Worm (Caenorhabditis elegans): Measurements from ENCODE around the gene srd-63.

srd-63 gene

ce11 chrV:16352282-16352681, 41.3 kb downstream of the srd-63 start (continued):
- TF ChIP-seq ets-4 (GFP tag; optimal IDR thresholded peaks at IDR 0.05), result no peak
- no peak for TF ChIP-seq C06A6.2 (GFP tag; conservative IDR thresholded peaks at IDR 0.05)
- TF ChIP-seq ZK185.1 (tag; optimal IDR thresholded peaks at IDR 0.05; ENCODE audit: poor library complexity, severe bottlenecking), result no peak
- no peak for TF ChIP-seq ztf-3 (GFP tag; optimal IDR thresholded peaks at IDR 0.05)
- TF ChIP-seq let-607 (tag; optimal IDR thresholded peaks at IDR 0.05), result no peak
- TF ChIP-seq cebp-1 (GFP tag; IDR thresholded peaks at IDR 0.05), result no peak; the same call in 1 of the 2 replicates
- peak; percentile 71 for TF ChIP-seq cebp-1 (tag; optimal IDR thresholded peaks at IDR 0.05)
- TF ChIP-seq nhr-80 (tag; optimal IDR thresholded peaks at IDR 0.05), result peak; percentile 83
- TF ChIP-seq zfh-2 (GFP tag; conservative IDR thresholded peaks at IDR 0.05), result no peak
- TF ChIP-seq attf-6 (GFP tag; IDR thresholded peaks at IDR 0.05), result no peak
- peak; percentile 66 for TF ChIP-seq pha-4 (tag; optimal IDR thresholded peaks at IDR 0.05)
- no peak for TF ChIP-seq cebp-2 (GFP tag; IDR thresholded peaks at IDR 0.05)
- no peak for TF ChIP-seq xnd-1 (tag; optimal IDR thresholded peaks at IDR 0.05)
- TF ChIP-seq egrh-3 (GFP tag; IDR thresholded peaks at IDR 0.05), result no peak
- TF ChIP-seq madf-10 (tag; optimal IDR thresholded peaks at IDR 0.05), result no peak
- no peak for TF ChIP-seq let-526 (GFP tag; IDR thresholded peaks at IDR 0.05)
- no peak for TF ChIP-seq dpff-1 (tag; optimal IDR thresholded peaks at IDR 0.05)
- no peak for TF ChIP-seq efl-1 (GFP tag; optimal IDR thresholded peaks at IDR 0.05)
- no peak for TF ChIP-seq athp-1 (tag; optimal IDR thresholded peaks at IDR 0.05)
- TF ChIP-seq mel-28 (tag; optimal IDR thresholded peaks at IDR 0.05; ENCODE audit: borderline replicate concordance), result no peak
- TF ChIP-seq rcor-1 (GFP tag; IDR thresholded peaks at IDR 0.05), result no peak
- no peak for TF ChIP-seq Y53F4B.3 (GFP tag; IDR thresholded peaks at IDR 0.05)
- TF ChIP-seq ceh-27 (GFP tag; optimal IDR thresholded peaks at IDR 0.05), result no peak
- TF ChIP-seq snpc-1.1 (tag; optimal IDR thresholded peaks at IDR 0.05; ENCODE audit: insufficient read depth), result no peak
- no peak for TF ChIP-seq lsy-27 (tag; optimal IDR thresholded peaks at IDR 0.05; ENCODE audit: borderline replicate concordance, insufficient read depth)
- no peak for TF ChIP-seq F55B11.4 (tag; optimal IDR thresholded peaks at IDR 0.05; ENCODE audit: borderline replicate concordance, insufficient read depth)
- no peak for TF ChIP-seq chd-7 (tag; optimal IDR thresholded peaks at IDR 0.05)
- TF ChIP-seq K12H6.12 (tag; optimal IDR thresholded peaks at IDR 0.05), result peak; percentile 58
- no peak for TF ChIP-seq ceh-40 (GFP tag; IDR thresholded peaks at IDR 0.05)
- TF ChIP-seq hmg-1.2 (GFP tag; IDR thresholded peaks at IDR 0.05), result peak; percentile 41; the same call in 1 of the 2 replicates
- TF ChIP-seq C17E4.6 (GFP tag; IDR thresholded peaks at IDR 0.05), result no peak
- TF ChIP-seq madf-6 (GFP tag; IDR thresholded peaks at IDR 0.05), result no peak
- no peak for TF ChIP-seq aptf-3 (GFP tag; IDR thresholded peaks at IDR 0.05)
- TF ChIP-seq B0261.1 (tag; optimal IDR thresholded peaks at IDR 0.05), result no peak
- TF ChIP-seq atf-7 (tag; optimal IDR thresholded peaks at IDR 0.05), result peak; percentile 1
- no peak for TF ChIP-seq rec-8 (tag; optimal IDR thresholded peaks at IDR 0.05)
- TF ChIP-seq gei-17 (GFP tag; optimal IDR thresholded peaks at IDR 0.05), result no peak
- TF ChIP-seq ztf-22 (GFP tag; optimal IDR thresholded peaks at IDR 0.05), result peak; percentile 23
- no peak for TF ChIP-seq F10E7.11 (tag; optimal IDR thresholded peaks at IDR 0.05)
- no peak for TF ChIP-seq Y79H2A.3 (GFP tag; conservative IDR thresholded peaks at IDR 0.05)
- TF ChIP-seq F37B4.10 (GFP tag; IDR thresholded peaks at IDR 0.05), result no peak
- TF ChIP-seq mcd-1 (GFP tag; IDR thresholded peaks at IDR 0.05), result no peak
- peak; percentile 20 for TF ChIP-seq tlf-1 (GFP tag; optimal IDR thresholded peaks at IDR 0.05)
- no peak for TF ChIP-seq T07F8.4 (tag; optimal IDR thresholded peaks at IDR 0.05)
- TF ChIP-seq akir-1 (GFP tag; optimal IDR thresholded peaks at IDR 0.05), result no peak
- TF ChIP-seq Y53G8AR.9 (GFP tag; conservative IDR thresholded peaks at IDR 0.05), result no peak
- TF ChIP-seq ceh-100 (GFP tag; IDR thresholded peaks at IDR 0.05), result no peak
- no peak for TF ChIP-seq ztf-28 (GFP tag; IDR thresholded peaks at IDR 0.05)
- peak; percentile 53 for TF ChIP-seq F22D6.2 (tag; optimal IDR thresholded peaks at IDR 0.05)
